Worm (Caenorhabditis elegans): Measurements from ENCODE around the gene nhr-8.

- TF ChIP-seq ceh-82 (tag; optimal IDR thresholded peaks at IDR 0.05) (no peak), ceh-16 (tag; optimal IDR thresholded peaks at IDR 0.05) (no peak), ama-1 (optimal IDR thresholded peaks at IDR 0.05) (no peak), nfya-1 (tag; optimal IDR thresholded peaks at IDR 0.05; ENCODE audit: insufficient read depth) (no peak), nhr-11 (tag; optimal IDR thresholded peaks at IDR 0.05) (no peak), nhr-25 (tag; optimal IDR thresholded peaks at IDR 0.05) (no peak), pqm-1 (tag; optimal IDR thresholded peaks at IDR 0.05) (no peak), nhr-77 (tag; optimal IDR thresholded peaks at IDR 0.05) (no peak), ceh-28 (tag; optimal IDR thresholded peaks at IDR 0.05) (no peak)
These were observed 23.8 kb downstream of the nhr-8 start, which contains the start of gene clx-1 for ce11 chrIV:7734619-7735018.

Data from whole organism, L3 larva.